Worm (Caenorhabditis elegans) whole organism, L1 larva: ENCODE measurements around the gene pptr-1.

ENCODE experiments used
- C04F5.9 ChIP-seq: sonication (generic microtip); optimal IDR thresholded peaks from 2 replicates; lab custom pipeline; 2016; ENCODE audit warnings: missing genetic modification characterization, missing compliant biosample characterization
- F16B12.6 ChIP-seq: fragments of 150-350 bp; optimal IDR thresholded peaks from 2 replicates; lab custom pipeline; 2014; ENCODE audit warnings: missing biosample characterization, missing genetic modification characterization
- alr-1 ChIP-seq: fragments of 200-800 bp; sonication (Bioruptor generic); optimal IDR thresholded peaks from 2 replicates; lab custom pipeline; 2018; ENCODE audit warnings: borderline replicate concordance, mild to moderate bottlenecking, missing genetic modification characterization, missing compliant biosample characterization
- ama-1 ChIP-seq: fragments of 150-350 bp; optimal IDR thresholded peaks from 2 replicates; lab custom pipeline; 2014
- blmp-1 ChIP-seq: fragments of 150-350 bp; optimal IDR thresholded peaks from 2 replicates; lab custom pipeline; 2014; ENCODE audit warnings: missing biosample characterization, missing genetic modification characterization
- ceh-63 ChIP-seq: fragments of 200-800 bp; sonication (Bioruptor generic); optimal IDR thresholded peaks from 2 replicates; lab custom pipeline; 2018; ENCODE audit warnings: mild to moderate bottlenecking, missing genetic modification characterization, missing compliant biosample characterization
- ceh-8 ChIP-seq: fragments of 200-800 bp; sonication (Bioruptor generic); optimal IDR thresholded peaks from 2 replicates; lab custom pipeline; 2018; ENCODE audit warnings: mild to moderate bottlenecking, missing genetic modification characterization, moderate library complexity, missing compliant biosample characterization
- ceh-82 ChIP-seq, 3 experiments: fragments of 150-350 bp in 1 of 3; sonication (generic microtip) in 2 of 3; optimal IDR thresholded peaks; 2 replicates each; lab custom pipeline; 2014 to 2017; ENCODE audit warnings: missing biosample characterization in 3 of 3, missing genetic modification characterization in 3 of 3
- ceh-88 ChIP-seq: fragments of 200-800 bp; sonication (Bioruptor generic); IDR thresholded peaks from 2 replicates; pipeline ENCODE4 v1.3.6; 2022; ENCODE audit warnings: missing genetic modification characterization, missing compliant biosample characterization
- dpl-1 ChIP-seq, 3 experiments: fragments of 150-350 bp in 2 of 3; sonication (generic microtip) in 1 of 3; optimal IDR thresholded peaks; 2 replicates each; lab custom pipeline; 2014 to 2017; ENCODE audit warnings: missing biosample characterization in 3 of 3, missing genetic modification characterization in 3 of 3, missing genetic modification reagents in 3 of 3
- efl-1 ChIP-seq, 4 experiments: fragments of 150-350 bp; optimal IDR thresholded peaks in 3 of 4; peaks in 1 of 4; 1 replicate in 1 of 4; 2 replicates in 3 of 4; lab custom pipeline; 2014; ENCODE audit warnings: missing biosample characterization in 2 of 4, missing genetic modification characterization in 2 of 4, missing genetic modification reagents in 2 of 4
- egl-13 ChIP-seq: sonication (generic microtip); optimal IDR thresholded peaks from 2 replicates; lab custom pipeline; 2016; ENCODE audit warnings: missing genotype, missing genetic modification reagents, missing genetic modification characterization, missing compliant biosample characterization
- elt-2 ChIP-seq: sonication (generic microtip); optimal IDR thresholded peaks from 2 replicates; lab custom pipeline; 2016; ENCODE audit warnings: missing genetic modification characterization, mild to moderate bottlenecking, inconsistent platforms, missing compliant biosample characterization, missing genetic modification reagents
- elt-3 ChIP-seq, 6 experiments: fragments of 150-350 bp in 1 of 6; sonication (generic microtip); optimal IDR thresholded peaks; 2 replicates each; lab custom pipeline; 2017 to 2018; ENCODE audit warnings: missing biosample characterization in 6 of 6, missing genetic modification characterization in 6 of 6, inconsistent platforms in 1 of 6
- ets-5 ChIP-seq: fragments of 200-800 bp; sonication (Bioruptor generic); IDR thresholded peaks from 2 replicates; pipeline ENCODE4 v1.3.6; 2022; ENCODE audit warnings: missing genetic modification characterization, missing compliant biosample characterization
- fkh-8 ChIP-seq: sonication (generic microtip); optimal IDR thresholded peaks from 2 replicates; lab custom pipeline; 2016; ENCODE audit warnings: mild to moderate bottlenecking, missing genetic modification characterization, missing compliant biosample characterization
- hlh-17 ChIP-seq: fragments of 200-800 bp; sonication (Bioruptor generic); optimal IDR thresholded peaks from 2 replicates; lab custom pipeline; 2018; ENCODE audit warnings: missing genetic modification characterization, mild to moderate bottlenecking, missing compliant biosample characterization, moderate library complexity, borderline replicate concordance
- jun-1 ChIP-seq: fragments of 150-350 bp; optimal IDR thresholded peaks from 2 replicates; lab custom pipeline; 2014; ENCODE audit warnings: missing biosample characterization, missing genetic modification reagents, missing genetic modification characterization
- lin-35 ChIP-seq, 2 experiments: fragments of 150-350 bp; optimal IDR thresholded peaks; 2 replicates each; lab custom pipeline; 2014; ENCODE audit warnings: missing biosample characterization in 2 of 2, missing genetic modification characterization in 2 of 2, missing genetic modification reagents in 2 of 2
- lin-39 ChIP-seq: fragments of 150-350 bp; optimal IDR thresholded peaks from 2 replicates; lab custom pipeline; 2014; ENCODE audit warnings: missing biosample characterization, missing genetic modification reagents, missing genetic modification characterization
- lir-3 ChIP-seq: sonication (generic microtip); optimal IDR thresholded peaks from 2 replicates; lab custom pipeline; 2016; ENCODE audit warnings: mild to moderate bottlenecking, missing genetic modification characterization, moderate library complexity, missing compliant biosample characterization; ENCODE audit not compliant: poor library complexity
- mab-9 ChIP-seq: fragments of 200-800 bp; sonication (Bioruptor generic); IDR thresholded peaks from 2 replicates; pipeline ENCODE4 v1.3.6; 2022; ENCODE audit warnings: missing genetic modification reagents, missing genetic modification characterization, missing compliant biosample characterization
- mdl-1 ChIP-seq, 2 experiments: fragments of 150-350 bp; optimal IDR thresholded peaks; 2 replicates each; lab custom pipeline; 2014 to 2017; ENCODE audit warnings: missing biosample characterization in 2 of 2, missing genetic modification characterization in 2 of 2, inconsistent platforms in 1 of 2
- mef-2 ChIP-seq: fragments of 150-350 bp; optimal IDR thresholded peaks from 2 replicates; lab custom pipeline; 2014; ENCODE audit warnings: missing biosample characterization, missing genetic modification characterization
- nhr-12 ChIP-seq: sonication (generic microtip); optimal IDR thresholded peaks from 2 replicates; lab custom pipeline; 2017; ENCODE audit warnings: missing biosample characterization, missing genetic modification characterization
- nhr-28 ChIP-seq: fragments of 150-350 bp; optimal IDR thresholded peaks from 2 replicates; lab custom pipeline; 2014; ENCODE audit warnings: missing biosample characterization, missing genetic modification characterization
- nhr-47 ChIP-seq: sonication (generic microtip); optimal IDR thresholded peaks from 2 replicates; lab custom pipeline; 2016; ENCODE audit warnings: mild to moderate bottlenecking, missing genetic modification characterization, moderate library complexity, missing compliant biosample characterization
- nhr-71 ChIP-seq: sonication (generic microtip); optimal IDR thresholded peaks from 2 replicates; lab custom pipeline; 2016; ENCODE audit warnings: mild to moderate bottlenecking, missing genetic modification characterization, moderate library complexity, missing compliant biosample characterization
- nhr-85 ChIP-seq: sonication (generic microtip); peaks from one replicate; lab custom pipeline; 2016; ENCODE audit warnings: missing genetic modification characterization, inconsistent platforms, missing compliant biosample characterization
- pqm-1 ChIP-seq: sonication (generic microtip); optimal IDR thresholded peaks from 3 replicates; lab custom pipeline; 2017; ENCODE audit warnings: missing biosample characterization, missing genetic modification characterization
- skn-1 ChIP-seq: fragments of 150-350 bp; optimal IDR thresholded peaks from 2 replicates; lab custom pipeline; 2014; ENCODE audit warnings: missing biosample characterization, missing genetic modification characterization
- sup-37 ChIP-seq: fragments of 200-800 bp; sonication (Bioruptor generic); optimal IDR thresholded peaks from 2 replicates; lab custom pipeline; 2018; ENCODE audit warnings: mild to moderate bottlenecking, missing genetic modification characterization, missing compliant biosample characterization
- swsn-7 ChIP-seq: sonication (generic microtip); optimal IDR thresholded peaks from 2 replicates; lab custom pipeline; 2016; ENCODE audit warnings: missing genetic modification characterization, missing compliant biosample characterization
- unc-130 ChIP-seq: fragments of 150-350 bp; optimal IDR thresholded peaks from 2 replicates; lab custom pipeline; 2017; ENCODE audit warnings: missing biosample characterization, missing genetic modification characterization, inconsistent platforms
- unc-30 ChIP-seq: sonication (generic microtip); optimal IDR thresholded peaks from 2 replicates; lab custom pipeline; 2017; ENCODE audit warnings: missing biosample characterization, missing genetic modification characterization
- unc-98 ChIP-seq: fragments of 200-800 bp; sonication (Bioruptor generic); IDR thresholded peaks from 2 replicates; pipeline ENCODE4 v1.3.6; 2022; ENCODE audit warnings: missing genetic modification characterization, missing compliant biosample characterization
- vab-15 ChIP-seq: sonication (generic microtip); optimal IDR thresholded peaks from 2 replicates; lab custom pipeline; 2017; ENCODE audit warnings: missing genotype, mild to moderate bottlenecking, missing genetic modification characterization, missing compliant biosample characterization
- ztf-11 ChIP-seq, 2 experiments: sonication (generic microtip); optimal IDR thresholded peaks; 2 replicates each; lab custom pipeline; 2016 to 2017; ENCODE audit warnings: missing genetic modification characterization in 2 of 2, missing biosample characterization in 1 of 2, missing compliant biosample characterization in 1 of 2

The pptr-1 gene

DNA sequence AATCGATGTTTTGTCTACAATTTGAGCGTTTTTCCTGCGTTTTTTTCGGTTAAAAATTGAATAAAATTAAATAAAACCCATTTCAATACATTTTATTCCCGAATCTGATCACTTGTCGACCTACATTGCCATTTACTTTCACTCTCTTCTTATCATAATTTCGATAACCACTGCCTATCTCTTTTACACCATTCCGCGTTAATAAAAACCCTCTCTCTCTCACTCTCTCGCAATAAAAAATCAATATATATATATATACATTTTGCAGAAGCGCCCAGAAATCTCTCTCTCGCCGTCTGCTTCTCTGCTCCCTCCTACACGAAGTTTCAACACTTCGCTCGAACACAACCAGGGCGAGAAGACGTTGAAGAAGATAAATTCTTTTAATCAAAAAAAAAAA lies at the start of gene pptr-1:
Gene pptr-1, plus strand, starts transcription at position 269 of the 400 bp plus-strand sequence.
- TF ChIP-seq unc-130 (tag; lab: Kevin White, UChicago) = no peak
- TF ChIP-seq blmp-1 (tag; lab: Kevin White, UChicago) = peak; percentile 88
- TF ChIP-seq ceh-82 (tag; optimal IDR thresholded peaks at IDR 0.05; lab: Kevin White, UChicago) = peak in 1 of 3 experiments; percentile 5
- peak; percentile 43 for TF ChIP-seq elt-2
- TF ChIP-seq mdl-1 (tag; optimal IDR thresholded peaks at IDR 0.05; lab: Kevin White, UChicago) = no peak
- peak; percentile 5 for TF ChIP-seq skn-1
- no peak for TF ChIP-seq elt-3 (tag; optimal IDR thresholded peaks at IDR 0.05; lab: Kevin White, UChicago)

DNA sequence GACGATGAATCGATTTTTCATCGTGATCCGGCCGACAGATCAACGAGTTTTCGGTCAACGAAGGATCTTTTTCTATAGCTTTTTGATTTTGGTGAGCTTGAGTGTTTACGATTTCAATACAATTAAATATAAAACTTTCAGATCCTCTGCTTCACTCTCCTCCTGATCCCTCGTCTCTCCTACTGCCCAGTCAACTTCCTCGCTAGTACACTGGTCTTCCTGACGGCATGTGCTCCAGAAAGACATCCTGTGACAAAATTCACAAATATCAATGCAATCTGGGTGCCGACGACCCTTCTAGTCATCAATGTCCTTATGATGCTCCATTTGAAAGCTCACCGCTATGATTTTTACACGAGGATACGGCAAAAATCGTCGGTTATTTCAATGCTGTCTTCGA lies 49.0 kb upstream of the pptr-1 start:
- TF ChIP-seq ztf-11 (tag; optimal IDR thresholded peaks at IDR 0.05; lab: Kevin White, UChicago) (no peak), swsn-7 (tag; lab: Kevin White, UChicago) (no peak), dpl-1 (GFP tag; optimal IDR thresholded peaks at IDR 0.05; lab: Kevin White, UChicago) (no peak), jun-1 (no peak), lin-35 (GFP tag; optimal IDR thresholded peaks at IDR 0.05; lab: Kevin White, UChicago) (no peak), unc-30 (no peak), ceh-88 (no peak), pqm-1 (no peak), sup-37 (GFP tag; lab: Kevin White, UChicago) (no peak), egl-13 (tag; lab: Kevin White, UChicago) (no peak), mef-2 (tag; lab: Kevin White, UChicago) (no peak), hlh-17 (GFP tag; lab: Kevin White, UChicago) (no peak), alr-1 (no peak), elt-3 (tag; optimal IDR thresholded peaks at IDR 0.05; lab: Kevin White, UChicago) (no peak), ama-1 (no peak), unc-98 (GFP tag; lab: Robert Waterston, UW) (no peak), ceh-8 (GFP tag; lab: Kevin White, UChicago) (no peak), nhr-28 (no peak)

DNA sequence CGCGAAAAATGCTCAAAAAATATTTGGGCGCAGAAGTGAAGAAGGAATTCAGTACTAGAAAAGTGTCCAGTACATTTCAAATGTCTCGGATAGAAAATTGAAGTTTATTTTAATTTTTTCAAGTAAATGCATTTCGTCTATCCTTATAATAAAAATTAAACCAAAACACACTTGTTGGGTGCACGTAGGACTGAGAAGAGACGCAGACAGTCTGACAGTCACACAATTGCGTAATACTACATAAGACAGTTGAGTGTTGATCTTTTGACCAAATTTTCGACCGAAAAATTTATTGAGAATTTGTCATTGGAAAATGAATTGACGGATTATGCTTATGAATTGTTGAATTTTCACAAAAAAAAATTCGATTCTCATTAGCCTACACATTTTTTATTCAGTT lies 47.8 kb upstream of the pptr-1 start, which contains the start of gene oac-7:
Gene oac-7, plus strand, starts transcription at position 283 of the 400 bp plus-strand sequence.
- TF ChIP-seq ceh-88 (no peak), ceh-82 (tag; optimal IDR thresholded peaks at IDR 0.05; lab: Kevin White, UChicago) (no peak), efl-1 (optimal IDR thresholded peaks at IDR 0.05; lab: Kevin White, UChicago) (peak in 1 of 2 experiments; percentile 13), efl-1 (GFP tag; optimal IDR thresholded peaks at IDR 0.05 in 1 of 2; lab: Kevin White, UChicago) (no peak), nhr-71 (tag; lab: Kevin White, UChicago) (peak; percentile 66), skn-1 (peak; percentile 5), blmp-1 (tag; lab: Kevin White, UChicago) (peak; percentile 4), lir-3 (no peak), nhr-85 (tag; lab: Kevin White, UChicago) (peak; percentile 45)

DNA sequence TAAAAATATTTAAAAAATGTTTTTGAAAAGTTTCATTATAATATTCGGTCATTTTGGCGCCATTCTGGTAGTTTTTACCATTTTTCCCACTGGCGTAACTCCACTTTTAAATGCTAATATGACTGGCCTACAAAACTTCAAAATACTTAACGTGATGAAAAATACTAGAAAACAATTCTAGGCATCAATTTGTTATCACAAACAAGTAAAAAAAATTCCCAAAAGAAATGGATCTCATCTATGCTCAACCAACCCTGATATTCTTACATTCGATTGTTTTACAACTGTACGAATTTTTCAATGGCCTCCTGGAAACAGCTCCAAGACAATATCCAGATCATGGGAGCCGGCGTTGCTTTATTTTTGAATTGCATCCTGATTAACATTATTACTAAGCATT lies 42.3 kb upstream of the pptr-1 start, which contains the start of gene str-214:
Gene str-214, plus strand, starts transcription at position 301 of the 400 bp plus-strand sequence.
- no peak for TF ChIP-seq lin-39 (tag; lab: Kevin White, UChicago)
- no peak for TF ChIP-seq fkh-8
- no peak for TF ChIP-seq lir-3
- no peak for TF ChIP-seq mab-9 (GFP tag; lab: Robert Waterston, UW)
- no peak for TF ChIP-seq C04F5.9 (tag; lab: Kevin White, UChicago)
- no peak for TF ChIP-seq ceh-88
- no peak for TF ChIP-seq ceh-63 (GFP tag; lab: Kevin White, UChicago)
- TF ChIP-seq F16B12.6 (tag; lab: Kevin White, UChicago) = no peak
- no peak for TF ChIP-seq dpl-1 (GFP tag; optimal IDR thresholded peaks at IDR 0.05; lab: Kevin White, UChicago)
- no peak for TF ChIP-seq alr-1
- TF ChIP-seq elt-3 (tag; optimal IDR thresholded peaks at IDR 0.05; lab: Kevin White, UChicago) = no peak

DNA sequence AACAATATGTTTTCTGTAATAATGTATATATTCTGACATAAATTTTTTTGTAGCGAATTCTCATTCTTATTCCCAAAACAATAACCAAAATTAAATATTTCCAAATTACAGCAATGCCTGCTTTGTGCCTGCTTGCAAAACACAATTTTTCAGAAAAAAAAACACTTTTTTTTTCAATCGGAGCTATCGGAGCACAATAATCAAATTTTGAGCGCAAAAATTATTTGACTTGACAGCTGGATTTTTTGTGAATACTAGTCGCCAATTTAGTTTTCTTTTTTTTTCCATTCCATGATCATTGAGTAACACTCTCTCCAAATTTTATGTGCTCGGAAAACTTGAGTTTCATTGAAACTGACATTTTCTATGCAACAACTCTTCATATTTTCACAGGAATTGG lies 40.1 kb upstream of the pptr-1 start, which contains the start of gene srh-180:
Gene srh-180, plus strand, starts transcription at position 301 of the 400 bp plus-strand sequence.
- TF ChIP-seq skn-1 = no peak
- TF ChIP-seq nhr-12 (tag; lab: Kevin White, UChicago) = no peak
- TF ChIP-seq ceh-63 (GFP tag; lab: Kevin White, UChicago) = no peak
- TF ChIP-seq ets-5 (GFP tag; lab: Robert Waterston, UW) = no peak
- no peak for TF ChIP-seq dpl-1 (GFP tag; optimal IDR thresholded peaks at IDR 0.05; lab: Kevin White, UChicago)
- TF ChIP-seq sup-37 (GFP tag; lab: Kevin White, UChicago) = no peak
- TF ChIP-seq vab-15 (tag; lab: Kevin White, UChicago) = no peak
- no peak for TF ChIP-seq nhr-47 (tag; lab: Kevin White, UChicago)
- no peak for TF ChIP-seq nhr-28
- no peak for TF ChIP-seq unc-30
- TF ChIP-seq, all 84 proteins: peak for 0
